Worm (Caenorhabditis elegans): ENCODE data around the gene capa-1.

- no peak for TF ChIP-seq lin-13 (GFP tag; optimal IDR thresholded peaks at IDR 0.05)
- TF ChIP-seq alr-1 (tag; optimal IDR thresholded peaks at IDR 0.05; ENCODE audit: borderline replicate concordance), result no peak
- no peak for TF ChIP-seq rnt-1 (tag; optimal IDR thresholded peaks at IDR 0.05)
- TF ChIP-seq unc-62 (GFP tag; optimal IDR thresholded peaks at IDR 0.05), result no peak
- TF ChIP-seq nhr-76 (tag; optimal IDR thresholded peaks at IDR 0.05), result no peak
- TF ChIP-seq ces-1 (GFP tag; optimal IDR thresholded peaks at IDR 0.05), result no peak
- no peak for TF ChIP-seq mab-9 (GFP tag; IDR thresholded peaks at IDR 0.05)
- TF ChIP-seq ztf-4 (tag; optimal IDR thresholded peaks at IDR 0.05), result no peak
- TF ChIP-seq C04F5.9 (tag; optimal IDR thresholded peaks at IDR 0.05), result no peak
- TF ChIP-seq mdl-1 (tag; optimal IDR thresholded peaks at IDR 0.05), result no peak
- no peak for TF ChIP-seq lir-3 (tag; optimal IDR thresholded peaks at IDR 0.05; ENCODE audit: poor library complexity)
- TF ChIP-seq elt-2 (tag; optimal IDR thresholded peaks at IDR 0.05), result no peak
Measured at ce11 chrX:5890080-5890479, 29.1 kb upstream of the capa-1 start, which contains the start of gene F49E10.2.

All from whole organism, L1 larva.